Fruit fly (Drosophila melanogaster): ENCODE results near the gene hth.
A peak's percentile ranks its signal among the peaks of the same experiment; 100 is the strongest.

hth gene

dm6 chr3R:10588613-10589561 lies 50.5 kb downstream of the hth start (continued):
- TF ChIP-seq croc (GFP tag; conservative IDR thresholded peaks at IDR 0.05) (no peak), Ada2b (GFP tag; IDR thresholded peaks at IDR 0.05) (no peak), ato (GFP tag; IDR thresholded peaks at IDR 0.05; ENCODE audit: partially characterized antibody) (no peak), CG4707 (GFP tag; optimal IDR thresholded peaks at IDR 0.05) (peak; percentile 90), pan (optimal IDR thresholded peaks at IDR 0.05) (no peak), pan (GFP tag; optimal IDR thresholded peaks at IDR 0.05 in 1 of 2, IDR thresholded peaks at IDR 0.05 in 1 of 2) (no peak), CG8281 (tag; optimal IDR thresholded peaks at IDR 0.05) (no peak), dati (GFP tag; IDR thresholded peaks at IDR 0.05) (no peak), chm (GFP tag; IDR thresholded peaks at IDR 0.05) (peak; percentile 39; the same call in 1 of the 2 replicates), sug (tag; optimal IDR thresholded peaks at IDR 0.05) (no peak), CG7786 (GFP tag; optimal IDR thresholded peaks at IDR 0.05) (no peak), CG2120 (GFP tag; optimal IDR thresholded peaks at IDR 0.05) (no peak), Hr39 (optimal IDR thresholded peaks at IDR 0.05) (no peak), CG3726 (GFP tag; IDR thresholded peaks at IDR 0.05) (no peak), tio (GFP tag; optimal IDR thresholded peaks at IDR 0.05) (no peak), CG4854 (GFP tag; optimal IDR thresholded peaks at IDR 0.05) (no peak), Sry-β (GFP tag; optimal IDR thresholded peaks at IDR 0.05) (no peak), pb (GFP tag; optimal IDR thresholded peaks at IDR 0.05) (no peak), lmd (GFP tag; IDR thresholded peaks at IDR 0.05) (no peak), CG10565 (GFP tag; optimal IDR thresholded peaks at IDR 0.05) (no peak), CG13287 (GFP tag; IDR thresholded peaks at IDR 0.05; ENCODE audit: partially characterized antibody) (no peak), CG11696 (GFP tag; IDR thresholded peaks at IDR 0.05) (0 out of 2 replicates have a peak, but pooled peaks have one; percentile 11), mam (GFP tag; optimal IDR thresholded peaks at IDR 0.05) (no peak), CG9932 (GFP tag; IDR thresholded peaks at IDR 0.05) (no peak), Mrtf (GFP tag; IDR thresholded peaks at IDR 0.05) (no peak), CG10654 (GFP tag; optimal IDR thresholded peaks at IDR 0.05) (no peak), CG15269 (tag; optimal IDR thresholded peaks at IDR 0.05) (no peak), CG12104 (GFP tag; optimal IDR thresholded peaks at IDR 0.05) (no peak), CG3281 (GFP tag; optimal IDR thresholded peaks at IDR 0.05) (no peak), CG4730 (GFP tag; IDR thresholded peaks at IDR 0.05) (no peak), chif (GFP tag; optimal IDR thresholded peaks at IDR 0.05) (no peak), crp (GFP tag; optimal IDR thresholded peaks at IDR 0.05) (no peak), Atf6 (GFP tag; IDR thresholded peaks at IDR 0.05) (no peak), repo (GFP tag; optimal IDR thresholded peaks at IDR 0.05) (no peak), CG5180 (GFP tag; optimal IDR thresholded peaks at IDR 0.05) (no peak), Nf-YB (GFP tag; optimal IDR thresholded peaks at IDR 0.05) (no peak), Nf-YC (tag; optimal IDR thresholded peaks at IDR 0.05) (no peak), lov (optimal IDR thresholded peaks at IDR 0.05) (no peak), lov (GFP tag; IDR thresholded peaks at IDR 0.05) (no peak), HLH3B (GFP tag; IDR thresholded peaks at IDR 0.05) (no peak), grn (GFP tag; optimal IDR thresholded peaks at IDR 0.05) (peak; percentile 30), bsh (GFP tag; optimal IDR thresholded peaks at IDR 0.05) (peak in 1 of 2 experiments; percentile 46), CG2199 (GFP tag; IDR thresholded peaks at IDR 0.05) (0 out of 3 replicates have a peak, but pooled peaks have one; percentile 20), CG31441 (GFP tag; IDR thresholded peaks at IDR 0.05) (no peak), Ets65A (GFP tag) (peak; percentile 64), gro (GFP tag; optimal IDR thresholded peaks at IDR 0.05) (no peak), rib (GFP tag; IDR thresholded peaks at IDR 0.05) (0 out of 2 replicates have a peak, but pooled peaks have one; percentile 14), CG18599 (GFP tag; optimal IDR thresholded peaks at IDR 0.05) (no peak), phol (tag; optimal IDR thresholded peaks at IDR 0.05) (no peak), CG10979 (tag; optimal IDR thresholded peaks at IDR 0.05) (no peak)

Measured in whole organism, embryonic.